Fruit fly (Drosophila melanogaster) ovary, adult (tissue): ENCODE results near the gene Gfat1.
"Not testable (repeated sequence)": the region's sequence is repeated elsewhere in the genome, so short reads cannot be mapped to it uniquely, and the experiment has no call there.

Experiments
- CG17801 ChIP-seq: fragments of 200-800 bp; optimal IDR thresholded peaks from 2 replicates; lab custom pipeline; 2019; ENCODE audit warnings: missing biosample characterization, mild to moderate bottlenecking, missing genetic modification characterization, moderate library complexity; ENCODE audit not compliant: partially characterized antibody

Gfat1 gene

dm6 chr3R:4126142-4126541 lies at the start of gene Gfat1:
TSS of gene Gfat1 (plus strand) at chr3R:4126442.
- TF ChIP-seq CG17801 (GFP tag; lab: Kevin White, UChicago): not testable (repeated sequence)

- no peak for TF ChIP-seq CG17801 (GFP tag; lab: Kevin White, UChicago)
These were observed 48.6 kb upstream of the Gfat1 start, which contains the start of gene CG42402 for dm6 chr3R:4077658-4078057. TSS of gene CG42402 (plus strand) at chr3R:4077939.

- no peak for TF ChIP-seq CG17801 (GFP tag; lab: Kevin White, UChicago)
These were observed 44.5 kb upstream of the Gfat1 start for dm6 chr3R:4081746-4082145.

- TF ChIP-seq CG17801 (GFP tag; lab: Kevin White, UChicago): no peak
These were observed 42.4 kb upstream of the Gfat1 start for dm6 chr3R:4083805-4084204.

dm6 chr3R:4127505-4127904 lies 1.3 kb downstream of the Gfat1 start:
- no peak for TF ChIP-seq CG17801 (GFP tag; lab: Kevin White, UChicago)

dm6 chr3R:4128337-4128736 lies 2.1 kb downstream of the Gfat1 start:
- no peak for TF ChIP-seq CG17801 (GFP tag; lab: Kevin White, UChicago)

dm6 chr3R:4130281-4130863 lies 4.1 kb downstream of the Gfat1 start:
- no peak for TF ChIP-seq CG17801 (GFP tag; lab: Kevin White, UChicago)

dm6 chr3R:4162135-4162534 lies 35.9 kb downstream of the Gfat1 start, which contains the start of gene CG40198:
TSS of gene CG40198 (minus strand) at chr3R:4162235.
- no peak for TF ChIP-seq CG17801 (GFP tag; lab: Kevin White, UChicago)

- TF ChIP-seq CG17801 (GFP tag; lab: Kevin White, UChicago): no peak
These were observed 48.2 kb downstream of the Gfat1 start, which contains the start of gene CG12581 for dm6 chr3R:4174470-4174869. TSS of gene CG12581 (plus strand) at chr3R:4174632.

- TF ChIP-seq CG17801 (GFP tag; lab: Kevin White, UChicago): no peak
These were observed 48.7 kb downstream of the Gfat1 start for dm6 chr3R:4174975-4175374.

dm6 chr3R:4176728-4177127 lies 50.5 kb downstream of the Gfat1 start:
- no peak for TF ChIP-seq CG17801 (GFP tag; lab: Kevin White, UChicago)

- TF ChIP-seq CG17801 (GFP tag; lab: Kevin White, UChicago): no peak
These were observed 52.7 kb downstream of the Gfat1 start for dm6 chr3R:4178750-4179485.

dm6 chr3R:4180543-4181214 lies 54.4 kb downstream of the Gfat1 start:
- TF ChIP-seq CG17801 (GFP tag; lab: Kevin White, UChicago): no peak

- no peak for TF ChIP-seq CG17801 (GFP tag; lab: Kevin White, UChicago)
These were observed 60.7 kb downstream of the Gfat1 start for dm6 chr3R:4186820-4187540.
